Worm (Caenorhabditis elegans) whole organism, late embryonic: ENCODE data around the gene rsf-1.

Experiments used
- F13H6.1 ChIP-seq: sonication (generic microtip); optimal IDR thresholded peaks from 2 replicates; lab custom pipeline; 2016; ENCODE audit warnings: missing genetic modification characterization, missing compliant biosample characterization
- ahr-1 ChIP-seq: sonication (generic microtip); optimal IDR thresholded peaks from 2 replicates; lab custom pipeline; 2016; ENCODE audit warnings: missing genetic modification characterization, missing compliant biosample characterization
- ceh-30 ChIP-seq: fragments of 150-350 bp; optimal IDR thresholded peaks from 2 replicates; lab custom pipeline; 2014; ENCODE audit warnings: missing biosample characterization, missing genetic modification characterization
- ceh-6 ChIP-seq: fragments of 200-800 bp; sonication (Bioruptor generic); optimal IDR thresholded peaks from 2 replicates; lab custom pipeline; 2018; ENCODE audit warnings: mild to moderate bottlenecking, missing genetic modification characterization, missing compliant biosample characterization
- che-1 ChIP-seq: sonication (generic microtip); optimal IDR thresholded peaks from 2 replicates; lab custom pipeline; 2016; ENCODE audit warnings: mild to moderate bottlenecking, missing genetic modification characterization, missing compliant biosample characterization
- ets-4 ChIP-seq: sonication (generic microtip); optimal IDR thresholded peaks from 2 replicates; lab custom pipeline; 2016; ENCODE audit warnings: missing genetic modification characterization, missing compliant biosample characterization
- fax-1 ChIP-seq: sonication (generic microtip); optimal IDR thresholded peaks from 2 replicates; lab custom pipeline; 2016; ENCODE audit warnings: missing genotype, missing genetic modification characterization, missing compliant biosample characterization
- madf-2 ChIP-seq: sonication (generic microtip); optimal IDR thresholded peaks from 2 replicates; lab custom pipeline; 2017; ENCODE audit warnings: missing genetic modification characterization, missing compliant biosample characterization
- pros-1 ChIP-seq: fragments of 150-350 bp; optimal IDR thresholded peaks from 2 replicates; lab custom pipeline; 2014; ENCODE audit warnings: missing biosample characterization, missing genetic modification reagents, missing genetic modification characterization
- sox-4 ChIP-seq: sonication (generic microtip); optimal IDR thresholded peaks from 2 replicates; lab custom pipeline; 2017; ENCODE audit warnings: mild to moderate bottlenecking, missing genetic modification characterization, inconsistent platforms, missing compliant biosample characterization
- unc-42 ChIP-seq: sonication (generic microtip); optimal IDR thresholded peaks from 2 replicates; lab custom pipeline; 2016; ENCODE audit warnings: missing genotype, missing genetic modification characterization, missing compliant biosample characterization

- TF ChIP-seq sox-4 (tag; lab: Kevin White, UChicago) (no peak), ceh-6 (no peak), ceh-30 (tag; lab: Kevin White, UChicago) (no peak), pros-1 (tag; lab: Kevin White, UChicago) (no peak), che-1 (tag; lab: Kevin White, UChicago) (no peak), unc-42 (tag; lab: Kevin White, UChicago) (no peak), ahr-1 (no peak), madf-2 (tag; lab: Kevin White, UChicago) (no peak), ets-4 (tag; lab: Kevin White, UChicago) (no peak), fax-1 (tag; lab: Kevin White, UChicago) (no peak), F13H6.1 (tag; lab: Kevin White, UChicago) (no peak)
These were observed 37.2 kb downstream of the rsf-1 start, which contains the start of gene lgc-20 for ce11 chrII:11343300-11343869.
